Fruit fly (Drosophila melanogaster) whole organism, embryonic: ENCODE data around the gene CG34338.

Experiments used
- Blimp-1 ChIP-seq: fragments of 200-800 bp; sonication (Bioruptor generic); optimal IDR thresholded peaks from 3 replicates; lab custom pipeline; 2018; ENCODE audit warnings: missing biosample characterization, missing genetic modification characterization, mild to moderate bottlenecking, moderate library complexity, missing genetic modification reagents
- C15 ChIP-seq: fragments of 200-800 bp; sonication (Bioruptor generic); IDR thresholded peaks from 3 replicates; pipeline ENCODE4 v1.3.6; 2022; ENCODE audit warnings: missing biosample characterization, missing genetic modification characterization
- CG13894 ChIP-seq: fragments of 200-800 bp; sonication (Bioruptor generic); optimal IDR thresholded peaks from 3 replicates; lab custom pipeline; 2018; ENCODE audit warnings: missing biosample characterization, mild to moderate bottlenecking, missing genetic modification characterization, moderate library complexity
- CG14710 ChIP-seq: fragments of 200-800 bp; sonication (Bioruptor generic); optimal IDR thresholded peaks from 3 replicates; lab custom pipeline; 2019; ENCODE audit warnings: missing biosample characterization, mild to moderate bottlenecking, missing genetic modification characterization, moderate library complexity
- CG15269 ChIP-seq: fragments of 200-800 bp; sonication (Bioruptor generic); optimal IDR thresholded peaks from 2 replicates; lab custom pipeline; 2018; ENCODE audit warnings: missing biosample characterization, mild to moderate bottlenecking, missing genetic modification characterization, moderate library complexity
- CG15514 ChIP-seq: fragments of 200-800 bp; sonication (Bioruptor generic); optimal IDR thresholded peaks from 3 replicates; lab custom pipeline; 2017; ENCODE audit warnings: missing biosample characterization, missing genetic modification characterization, mild to moderate bottlenecking, moderate library complexity, missing genetic modification reagents
- CG15696 ChIP-seq: fragments of 200-800 bp; sonication (Bioruptor generic); optimal IDR thresholded peaks from 2 replicates; lab custom pipeline; 2019; ENCODE audit warnings: missing biosample characterization, mild to moderate bottlenecking, missing genetic modification characterization, moderate library complexity
- CG1647 ChIP-seq: fragments of 200-800 bp; sonication (Bioruptor generic); optimal IDR thresholded peaks from 3 replicates; lab custom pipeline; 2016; ENCODE audit warnings: missing biosample characterization, missing genetic modification characterization
- CG34422 ChIP-seq: fragments of 200-800 bp; sonication (Bioruptor generic); IDR thresholded peaks from 3 replicates; pipeline ENCODE4 v1.3.6; 2022; ENCODE audit warnings: missing biosample characterization, missing genetic modification characterization
- CG7271 ChIP-seq: fragments of 200-800 bp; sonication (Bioruptor generic); optimal IDR thresholded peaks from 2 replicates; lab custom pipeline; 2018; ENCODE audit warnings: missing biosample characterization, mild to moderate bottlenecking, missing genetic modification characterization, moderate library complexity
- CG7928 ChIP-seq: fragments of 200-800 bp; sonication (Bioruptor generic); optimal IDR thresholded peaks from 2 replicates; lab custom pipeline; 2017; ENCODE audit warnings: missing biosample characterization, mild to moderate bottlenecking, missing genetic modification characterization
- CG8765 ChIP-seq: fragments of 200-800 bp; sonication (Bioruptor generic); IDR thresholded peaks from 2 replicates; pipeline ENCODE4 v1.3.6; 2022; ENCODE audit warnings: missing biosample characterization, missing genetic modification characterization
- Camta ChIP-seq: fragments of 200-800 bp; sonication (Bioruptor generic); optimal IDR thresholded peaks from 2 replicates; lab custom pipeline; 2016; ENCODE audit warnings: missing biosample characterization, missing genetic modification characterization
- Chrac-16 ChIP-seq: fragments of 200-800 bp; sonication (Bioruptor generic); optimal IDR thresholded peaks from 3 replicates; lab custom pipeline; 2016; ENCODE audit warnings: missing biosample characterization, missing genetic modification characterization
- Dfd ChIP-seq, 2 experiments: fragments of >200 bp; optimal IDR thresholded peaks; 2 replicates each; lab custom pipeline; 2017; ENCODE audit warnings: missing biosample characterization in 2 of 2, missing genetic modification characterization in 2 of 2
- Dip2 ChIP-seq: fragments of 200-800 bp; sonication (Bioruptor generic); IDR thresholded peaks from 2 replicates; pipeline ENCODE4 v1.3.6; 2022; ENCODE audit warnings: missing biosample characterization, missing genetic modification characterization
- Gug ChIP-seq: fragments of 200-800 bp; sonication (Bioruptor generic); IDR thresholded peaks from 4 replicates; pipeline ENCODE4 v1.3.6; 2022; ENCODE audit warnings: missing biosample characterization, missing genetic modification characterization
- Jarid2 ChIP-seq: fragments of 200-800 bp; sonication (Bioruptor generic); optimal IDR thresholded peaks from 3 replicates; lab custom pipeline; 2017; ENCODE audit warnings: mild to moderate bottlenecking, missing biosample characterization, missing genetic modification reagents, missing genetic modification characterization
- Myb ChIP-seq: fragments of 200-800 bp; sonication (Bioruptor generic); optimal IDR thresholded peaks from 2 replicates; lab custom pipeline; 2016; ENCODE audit warnings: missing biosample characterization, missing genetic modification characterization
- Neu2 ChIP-seq: fragments of 200-800 bp; sonication (Bioruptor generic); optimal IDR thresholded peaks from 3 replicates; lab custom pipeline; 2016; ENCODE audit warnings: missing biosample characterization, missing genetic modification characterization, borderline replicate concordance
- Nf-YB ChIP-seq: fragments of 200-800 bp; sonication (Bioruptor generic); optimal IDR thresholded peaks from 3 replicates; lab custom pipeline; 2019; ENCODE audit warnings: missing biosample characterization, mild to moderate bottlenecking, missing genetic modification characterization, moderate library complexity
- PHDP ChIP-seq: fragments of 200-800 bp; sonication (Bioruptor generic); optimal IDR thresholded peaks from 3 replicates; lab custom pipeline; 2018; ENCODE audit warnings: missing biosample characterization, mild to moderate bottlenecking, missing genetic modification characterization, moderate library complexity
- Spps ChIP-seq: fragments of 200-800 bp; sonication (Bioruptor generic); optimal IDR thresholded peaks from 2 replicates; lab custom pipeline; 2018; ENCODE audit warnings: missing biosample characterization, mild to moderate bottlenecking, missing genetic modification characterization
- Vsx1 ChIP-seq: fragments of 200-800 bp; sonication (Bioruptor generic); optimal IDR thresholded peaks from 2 replicates; lab custom pipeline; 2017; ENCODE audit warnings: missing biosample characterization, mild to moderate bottlenecking, missing genetic modification characterization, missing genetic modification reagents
- al ChIP-seq: fragments of 200-800 bp; sonication (Bioruptor generic); IDR thresholded peaks from 2 replicates; pipeline ENCODE4 v1.3.6; 2022; ENCODE audit warnings: missing biosample characterization, missing genetic modification characterization
- aop ChIP-seq: fragments of 200-800 bp; sonication (Bioruptor generic); IDR thresholded peaks from 2 replicates; pipeline ENCODE4 v1.3.6; 2022; ENCODE audit warnings: missing biosample characterization, missing genetic modification characterization
- ase ChIP-seq: fragments of 200-800 bp; sonication (Bioruptor generic); IDR thresholded peaks from 3 replicates; pipeline ENCODE4 v1.3.6; 2022; ENCODE audit warnings: missing biosample characterization, missing genetic modification characterization
- bcd ChIP-seq: fragments of 200-800 bp; sonication (Bioruptor generic); optimal IDR thresholded peaks from 2 replicates; lab custom pipeline; 2017; ENCODE audit warnings: missing biosample characterization, mild to moderate bottlenecking, missing genetic modification characterization
- crol ChIP-seq: fragments of 200-800 bp; sonication (Bioruptor generic); IDR thresholded peaks from 2 replicates; pipeline ENCODE4 v1.3.6; 2022; ENCODE audit warnings: missing biosample characterization, missing genetic modification characterization
- dan ChIP-seq: fragments of 200-800 bp; sonication (Bioruptor generic); IDR thresholded peaks from 2 replicates; pipeline ENCODE4 v1.3.6; 2022; ENCODE audit warnings: missing biosample characterization, missing genetic modification characterization
- dimm ChIP-seq: fragments of 200-800 bp; sonication (Bioruptor generic); IDR thresholded peaks from 2 replicates; pipeline ENCODE4 v1.3.6; 2022; ENCODE audit warnings: missing biosample characterization, missing genetic modification characterization
- ftz-f1 ChIP-seq: fragments of 200-800 bp; sonication (Bioruptor generic); optimal IDR thresholded peaks from 2 replicates; lab custom pipeline; 2016; ENCODE audit warnings: missing biosample characterization, missing genetic modification characterization
- gfzf ChIP-seq: fragments of 200-800 bp; sonication (Bioruptor generic); optimal IDR thresholded peaks from 2 replicates; lab custom pipeline; 2016; ENCODE audit warnings: missing biosample characterization, mild to moderate bottlenecking, missing genetic modification characterization, moderate library complexity
- gsb-n ChIP-seq: fragments of 200-800 bp; sonication (Bioruptor generic); optimal IDR thresholded peaks from 3 replicates; lab custom pipeline; 2018; ENCODE audit warnings: missing biosample characterization, mild to moderate bottlenecking, missing genetic modification characterization
- nau ChIP-seq: fragments of 200-800 bp; sonication (Bioruptor generic); optimal IDR thresholded peaks from 3 replicates; lab custom pipeline; 2017; ENCODE audit warnings: missing biosample characterization, mild to moderate bottlenecking, missing genetic modification characterization, missing genetic modification reagents
- nerfin-1 ChIP-seq: fragments of 200-800 bp; sonication (Bioruptor generic); optimal IDR thresholded peaks from 3 replicates; lab custom pipeline; 2019; ENCODE audit warnings: missing biosample characterization, mild to moderate bottlenecking, missing genetic modification characterization, moderate library complexity
- nerfin-2 ChIP-seq: fragments of 200-800 bp; sonication (Bioruptor generic); IDR thresholded peaks from 2 replicates; pipeline ENCODE4 v1.3.6; 2022; ENCODE audit warnings: missing biosample characterization, missing genetic modification characterization; ENCODE audit not compliant: partially characterized antibody
- p53 ChIP-seq: fragments of 200-800 bp; sonication (Bioruptor generic); optimal IDR thresholded peaks from 2 replicates; lab custom pipeline; 2016; ENCODE audit warnings: missing biosample characterization, missing genetic modification characterization
- phol ChIP-seq: fragments of 200-800 bp; sonication (Bioruptor generic); optimal IDR thresholded peaks from 3 replicates; lab custom pipeline; 2018; ENCODE audit warnings: missing biosample characterization, mild to moderate bottlenecking, missing genetic modification characterization, moderate library complexity
- prd ChIP-seq, 3 experiments: fragments of >200 bp in 2 of 3; fragments of 200-800 bp in 1 of 3; sonication (Bioruptor generic) in 1 of 3; optimal IDR thresholded peaks in 2 of 3; IDR thresholded peaks in 1 of 3; 2 replicates in 2 of 3; 3 replicates in 1 of 3; pipeline versions ENCODE4 v1.3.6 to Lab custom; 2017 to 2022; ENCODE audit warnings: missing biosample characterization in 1 of 3, missing genetic modification characterization in 1 of 3
- sisA ChIP-seq: fragments of 200-800 bp; sonication (Bioruptor generic); IDR thresholded peaks from 2 replicates; pipeline ENCODE4 v1.3.6; 2022; ENCODE audit warnings: missing biosample characterization, missing genetic modification characterization
- tin ChIP-seq: fragments of 200-800 bp; sonication (Bioruptor generic); optimal IDR thresholded peaks from 3 replicates; lab custom pipeline; 2016; ENCODE audit warnings: missing biosample characterization, missing genetic modification characterization
- toy ChIP-seq: fragments of 200-800 bp; sonication (Bioruptor generic); IDR thresholded peaks from 2 replicates; pipeline ENCODE4 v1.3.6; 2022; ENCODE audit warnings: missing biosample characterization, missing genetic modification characterization
- vfl ChIP-seq: fragments of 200-800 bp; sonication (Bioruptor generic); optimal IDR thresholded peaks from 2 replicates; lab custom pipeline; 2016; ENCODE audit warnings: missing biosample characterization, missing genetic modification characterization
- vnd ChIP-seq: fragments of 200-800 bp; sonication (Bioruptor generic); IDR thresholded peaks from 3 replicates; pipeline ENCODE4 v1.3.6; 2022; ENCODE audit warnings: missing biosample characterization, missing genetic modification characterization; ENCODE audit not compliant: partially characterized antibody
- vvl ChIP-seq: fragments of 200-800 bp; sonication (Bioruptor generic); IDR thresholded peaks from 2 replicates; pipeline ENCODE4 v1.3.6; 2022; ENCODE audit warnings: missing biosample characterization, missing genetic modification characterization
- wdn ChIP-seq: fragments of 200-800 bp; sonication (Bioruptor generic); IDR thresholded peaks from 2 replicates; pipeline ENCODE4 v1.3.6; 2022; ENCODE audit warnings: missing biosample characterization, missing genetic modification characterization
- zfh1 ChIP-seq: fragments of 200-800 bp; sonication (Bioruptor generic); IDR thresholded peaks from 3 replicates; pipeline ENCODE4 v1.3.6; 2022; ENCODE audit warnings: missing biosample characterization, missing genetic modification characterization

Gene CG34338

DNA sequence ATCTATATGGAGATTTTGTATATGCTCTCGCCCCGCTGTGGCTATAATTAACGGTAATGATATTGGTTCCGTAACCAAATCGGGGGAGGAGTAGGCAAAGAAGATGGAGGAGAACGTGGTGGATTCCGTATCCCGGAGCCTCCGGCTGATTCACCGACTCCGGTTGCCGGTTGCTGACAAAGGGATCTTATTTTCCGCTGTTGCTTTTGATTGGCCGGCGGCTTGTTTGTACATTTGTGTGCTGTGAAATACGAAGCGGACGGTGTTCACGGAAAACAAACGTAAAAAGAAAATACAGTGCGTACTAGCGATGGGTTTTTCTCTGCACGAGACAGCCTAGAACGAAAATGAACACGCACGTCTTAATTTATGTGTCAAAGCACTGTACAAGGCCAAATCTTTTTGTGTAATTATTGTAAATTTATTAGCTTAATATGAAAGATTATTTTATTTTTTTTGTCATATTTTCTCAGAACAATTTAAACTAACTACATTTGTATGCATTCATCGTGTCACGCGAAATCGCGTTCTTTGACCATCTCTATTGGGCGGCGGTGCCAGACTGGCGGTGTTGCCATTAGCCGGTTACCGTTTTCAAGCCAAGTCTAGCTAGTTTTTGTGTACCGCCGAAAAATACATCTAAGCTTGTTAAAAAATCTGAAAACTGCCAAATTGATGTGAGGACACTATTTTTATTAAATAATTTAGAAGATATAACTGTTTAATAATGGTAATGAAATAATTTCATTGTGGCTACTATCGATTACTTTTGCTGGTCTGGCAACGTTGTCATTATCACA lies 34.2 kb upstream of the CG34338 start, which contains the start of the genes Pdp and Rab39 (continued):
- TF ChIP-seq nerfin-1 (tag; lab: Kevin White, UChicago) (peak; percentile 55), Nf-YB (peak; percentile 49), Blimp-1 (peak; percentile 62), wdn (GFP tag; lab: Robert Waterston, UW) (peak; percentile 49; the same call in 1 of the 2 replicates), crol (GFP tag; lab: Robert Waterston, UW) (no peak), vfl (GFP tag; lab: Kevin White, UChicago) (peak; percentile 67), CG34422 (GFP tag; lab: Robert Waterston, UW) (peak; percentile 82), Spps (peak; percentile 53), nau (GFP tag; lab: Kevin White, UChicago) (no peak), C15 (GFP tag; lab: Robert Waterston, UW) (0 out of 3 replicates have a peak, but pooled peaks have one; percentile 57), vnd (peak; percentile 94), prd (optimal IDR thresholded peaks at IDR 0.05; lab: Kevin White, UChicago) (no peak), prd (GFP tag; IDR thresholded peaks at IDR 0.05; lab: Robert Waterston, UW) (peak; percentile 88), CG15696 (tag; lab: Kevin White, UChicago) (peak; percentile 78), vvl (GFP tag; lab: Robert Waterston, UW) (peak; percentile 86), phol (tag; lab: Kevin White, UChicago) (peak; percentile 78), al (GFP tag; lab: Robert Waterston, UW) (peak; percentile 77), aop (0 out of 2 replicates have a peak, but pooled peaks have one; percentile 19), bcd (GFP tag; lab: Kevin White, UChicago) (peak; percentile 64), Gug (peak; percentile 83), dan (no peak), gfzf (GFP tag; lab: Kevin White, UChicago) (peak; percentile 9), CG7928 (GFP tag; lab: Kevin White, UChicago) (peak; percentile 30), CG8765 (GFP tag; lab: Robert Waterston, UW) (0 out of 2 replicates have a peak, but pooled peaks have one; percentile 38), PHDP (tag; lab: Kevin White, UChicago) (peak; percentile 72), toy (0 out of 2 replicates have a peak, but pooled peaks have one; percentile 57), dimm (no peak), tin (GFP tag; lab: Kevin White, UChicago) (peak; percentile 77), Myb (GFP tag; lab: Kevin White, UChicago) (peak; percentile 43), Jarid2 (GFP tag; lab: Kevin White, UChicago) (no peak), Dfd (GFP tag; optimal IDR thresholded peaks at IDR 0.05; lab: Kevin White, UChicago) (no peak), sisA (GFP tag; lab: Robert Waterston, UW) (peak; percentile 83), nerfin-2 (GFP tag; lab: Robert Waterston, UW) (peak; percentile 76), ftz-f1 (GFP tag; lab: Kevin White, UChicago) (no peak), Dip2 (no peak), Vsx1 (GFP tag; lab: Kevin White, UChicago) (no peak), CG1647 (GFP tag; lab: Kevin White, UChicago) (peak; percentile 59), Chrac-16 (GFP tag; lab: Kevin White, UChicago) (peak; percentile 79), CG15514 (peak; percentile 78), Camta (peak; percentile 55), zfh1 (peak; percentile 83), gsb-n (tag; lab: Kevin White, UChicago) (no peak), CG15269 (tag; lab: Kevin White, UChicago) (peak; percentile 77), CG14710 (peak; percentile 79), CG13894 (peak; percentile 67), Neu2 (GFP tag; lab: Kevin White, UChicago) (no peak), ase (GFP tag; lab: Robert Waterston, UW) (peak; percentile 61), CG7271 (tag; lab: Kevin White, UChicago) (peak; percentile 29), p53 (GFP tag; lab: Kevin White, UChicago) (no peak)
